Worm (Caenorhabditis elegans) whole organism, L3 larva: Measurements from ENCODE around the gene F47B8.5.

Experiments used
- R02D3.7 ChIP-seq: fragments of 150-350 bp; optimal IDR thresholded peaks from 2 replicates; lab custom pipeline; 2014; ENCODE audit warnings: missing biosample characterization, missing genetic modification characterization
- ZK546.5 ChIP-seq: sonication (generic microtip); optimal IDR thresholded peaks from 2 replicates; lab custom pipeline; 2017; ENCODE audit warnings: missing biosample characterization, missing genetic modification characterization
- aly-2 ChIP-seq: fragments of 150-350 bp; optimal IDR thresholded peaks from 2 replicates; lab custom pipeline; 2014; ENCODE audit warnings: missing biosample characterization, missing genetic modification characterization
- ama-1 ChIP-seq: fragments of 150-350 bp; optimal IDR thresholded peaks from 2 replicates; lab custom pipeline; 2018
- ceh-28 ChIP-seq: fragments of 150-350 bp; optimal IDR thresholded peaks from 2 replicates; lab custom pipeline; 2014; ENCODE audit warnings: missing biosample characterization, missing genetic modification reagents, missing genetic modification characterization
- ceh-82 ChIP-seq: fragments of 150-350 bp; optimal IDR thresholded peaks from 2 replicates; lab custom pipeline; 2014; ENCODE audit warnings: missing biosample characterization, missing genetic modification characterization
- ceh-9 ChIP-seq: sonication (generic microtip); optimal IDR thresholded peaks from 2 replicates; lab custom pipeline; 2018; ENCODE audit warnings: missing biosample characterization, missing genetic modification characterization
- daf-12 ChIP-seq: fragments of 150-350 bp; optimal IDR thresholded peaks from 2 replicates; lab custom pipeline; 2014; ENCODE audit warnings: missing biosample characterization, missing genetic modification reagents, missing genetic modification characterization
- egl-27 ChIP-seq: sonication (generic microtip); optimal IDR thresholded peaks from 4 replicates; lab custom pipeline; 2017; ENCODE audit warnings: missing biosample characterization, missing genetic modification reagents, missing genetic modification characterization
- egl-5 ChIP-seq: fragments of 150-350 bp; optimal IDR thresholded peaks from 2 replicates; lab custom pipeline; 2017; ENCODE audit warnings: missing biosample characterization, missing genetic modification reagents, missing genetic modification characterization, inconsistent platforms
- elt-1 ChIP-seq: fragments of 150-350 bp; optimal IDR thresholded peaks from 2 replicates; lab custom pipeline; 2014; ENCODE audit warnings: missing biosample characterization, missing genetic modification characterization
- elt-2 ChIP-seq: sonication (generic microtip); optimal IDR thresholded peaks from 2 replicates; lab custom pipeline; 2016; ENCODE audit warnings: missing genetic modification reagents, mild to moderate bottlenecking, missing genetic modification characterization, missing compliant biosample characterization
- eor-1 ChIP-seq, 2 experiments: fragments of 150-350 bp; optimal IDR thresholded peaks; 2 replicates each; lab custom pipeline; 2014 to 2018; ENCODE audit warnings: missing biosample characterization in 2 of 2, missing genetic modification characterization in 2 of 2
- fkh-10 ChIP-seq: sonication (generic microtip); optimal IDR thresholded peaks from 2 replicates; lab custom pipeline; 2017; ENCODE audit warnings: missing biosample characterization, missing genetic modification reagents, missing genetic modification characterization
- fkh-2 ChIP-seq: fragments of 150-350 bp; optimal IDR thresholded peaks from 2 replicates; lab custom pipeline; 2014; ENCODE audit warnings: missing biosample characterization, missing genetic modification reagents, missing genetic modification characterization
- fos-1 ChIP-seq: fragments of 150-350 bp; optimal IDR thresholded peaks from 2 replicates; lab custom pipeline; 2014; ENCODE audit warnings: missing biosample characterization, missing genetic modification characterization
- hmg-11 ChIP-seq: sonication (generic microtip); optimal IDR thresholded peaks from 2 replicates; lab custom pipeline; 2016; ENCODE audit warnings: missing genetic modification characterization, missing compliant biosample characterization
- jun-1 ChIP-seq: fragments of 150-350 bp; optimal IDR thresholded peaks from 2 replicates; lab custom pipeline; 2014; ENCODE audit warnings: missing biosample characterization, missing genetic modification reagents, missing genetic modification characterization
- lin-15B ChIP-seq: fragments of 150-350 bp; optimal IDR thresholded peaks from 2 replicates; lab custom pipeline; 2014; ENCODE audit warnings: missing biosample characterization, missing genetic modification characterization
- lin-39 ChIP-seq: fragments of 150-350 bp; optimal IDR thresholded peaks from 2 replicates; lab custom pipeline; 2018; ENCODE audit warnings: missing biosample characterization, missing genetic modification reagents, missing genetic modification characterization
- lsy-12 ChIP-seq: sonication (generic microtip); optimal IDR thresholded peaks from 2 replicates; lab custom pipeline; 2016; ENCODE audit warnings: mild to moderate bottlenecking, missing genetic modification characterization, missing compliant biosample characterization
- mdl-1 ChIP-seq: fragments of 150-350 bp; optimal IDR thresholded peaks from 2 replicates; lab custom pipeline; 2014; ENCODE audit warnings: missing biosample characterization, missing genetic modification characterization
- nfya-1 ChIP-seq: sonication (generic microtip); optimal IDR thresholded peaks from 2 replicates; lab custom pipeline; 2017; ENCODE audit warnings: missing genetic modification characterization, mild to moderate bottlenecking, missing compliant biosample characterization, antibody characterized with exemption, moderate library complexity; ENCODE audit not compliant: insufficient read depth
- nhr-11 ChIP-seq: fragments of 150-350 bp; optimal IDR thresholded peaks from 2 replicates; lab custom pipeline; 2014; ENCODE audit warnings: missing biosample characterization, missing genetic modification characterization
- nhr-12 ChIP-seq: fragments of 150-350 bp; optimal IDR thresholded peaks from 2 replicates; lab custom pipeline; 2014; ENCODE audit warnings: missing biosample characterization, missing genetic modification characterization
- nhr-23 ChIP-seq: fragments of 150-350 bp; optimal IDR thresholded peaks from 2 replicates; lab custom pipeline; 2014; ENCODE audit warnings: missing biosample characterization, missing genetic modification reagents, missing genetic modification characterization
- nhr-237 ChIP-seq: fragments of 150-350 bp; optimal IDR thresholded peaks from 2 replicates; lab custom pipeline; 2014; ENCODE audit warnings: missing biosample characterization, missing genetic modification characterization
- nhr-25 ChIP-seq: sonication (generic microtip); optimal IDR thresholded peaks from 2 replicates; lab custom pipeline; 2017; ENCODE audit warnings: missing biosample characterization, missing genetic modification characterization
- nhr-43 ChIP-seq: sonication (generic microtip); optimal IDR thresholded peaks from 2 replicates; lab custom pipeline; 2016; ENCODE audit warnings: mild to moderate bottlenecking, missing genetic modification characterization, missing compliant biosample characterization; ENCODE audit not compliant: poor library complexity, severe bottlenecking
- nhr-76 ChIP-seq: fragments of 150-350 bp; sonication (generic microtip); optimal IDR thresholded peaks from 5 replicates; lab custom pipeline; 2014; ENCODE audit warnings: missing biosample characterization, missing genetic modification characterization
- nhr-77 ChIP-seq: fragments of 150-350 bp; optimal IDR thresholded peaks from 2 replicates; lab custom pipeline; 2014; ENCODE audit warnings: missing biosample characterization, missing genetic modification characterization
- pqm-1 ChIP-seq: fragments of 150-350 bp; optimal IDR thresholded peaks from 2 replicates; lab custom pipeline; 2017; ENCODE audit warnings: missing biosample characterization, missing genetic modification characterization, inconsistent platforms
- sea-2 ChIP-seq: fragments of 150-350 bp; sonication (generic microtip); optimal IDR thresholded peaks from 4 replicates; lab custom pipeline; 2014; ENCODE audit warnings: missing biosample characterization, missing genetic modification reagents, missing genetic modification characterization
- skn-1 ChIP-seq: fragments of 150-350 bp; optimal IDR thresholded peaks from 2 replicates; lab custom pipeline; 2014; ENCODE audit warnings: missing biosample characterization, missing genetic modification characterization
- snpc-4 ChIP-seq: fragments of 150-350 bp; optimal IDR thresholded peaks from 2 replicates; lab custom pipeline; 2014; ENCODE audit warnings: missing biosample characterization, missing genetic modification characterization
- tbx-2 ChIP-seq: sonication (generic microtip); optimal IDR thresholded peaks from 2 replicates; lab custom pipeline; 2016; ENCODE audit warnings: mild to moderate bottlenecking, missing genetic modification characterization, missing compliant biosample characterization
- unc-62 ChIP-seq: fragments of 150-350 bp; sonication (generic microtip); optimal IDR thresholded peaks from 4 replicates; lab custom pipeline; 2014; ENCODE audit warnings: missing biosample characterization, missing genetic modification reagents, missing genetic modification characterization
- zag-1 ChIP-seq: fragments of 150-350 bp; optimal IDR thresholded peaks from 2 replicates; lab custom pipeline; 2014; ENCODE audit warnings: missing biosample characterization, missing genetic modification characterization
- ztf-11 ChIP-seq: fragments of 150-350 bp; optimal IDR thresholded peaks from 2 replicates; lab custom pipeline; 2014; ENCODE audit warnings: missing biosample characterization, missing genetic modification characterization
- ztf-4 ChIP-seq: fragments of 150-350 bp; optimal IDR thresholded peaks from 2 replicates; lab custom pipeline; 2014; ENCODE audit warnings: missing biosample characterization, missing genetic modification characterization

F47B8.5 gene

DNA sequence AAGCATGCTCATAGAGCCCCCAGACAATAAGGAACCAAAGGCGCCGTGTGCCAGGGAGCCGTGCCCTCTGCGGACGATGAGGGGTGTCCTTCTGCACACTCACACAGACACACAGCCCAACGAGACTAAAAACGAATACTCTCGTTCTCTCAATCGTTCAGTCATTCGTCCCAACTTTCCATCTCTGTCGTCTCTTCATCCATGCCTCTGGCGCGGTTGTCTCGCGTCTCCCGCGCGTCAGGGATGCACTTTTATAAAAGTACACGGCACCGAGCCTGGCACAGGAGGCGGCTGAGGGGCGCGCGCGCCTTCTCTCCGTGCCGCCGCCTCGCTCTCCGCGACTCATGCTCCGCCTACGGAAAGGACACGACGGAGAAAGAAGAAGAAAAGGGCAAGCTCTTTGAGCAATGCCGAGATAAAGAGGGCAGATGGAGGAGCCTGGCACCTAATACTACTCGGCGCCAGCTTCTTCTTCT, 38.8 kb upstream of the F47B8.5 start:
- TF ChIP-seq nfya-1 (tag; lab: Kevin White, UChicago) = peak; percentile 95
- peak; percentile 83 for TF ChIP-seq hmg-11
- TF ChIP-seq mdl-1 (tag; lab: Kevin White, UChicago) = peak; percentile 70
- no peak for TF ChIP-seq egl-27
- no peak for TF ChIP-seq nhr-11
- peak; percentile 52 for TF ChIP-seq R02D3.7 (tag; lab: Kevin White, UChicago)
- peak; percentile 72 for TF ChIP-seq ceh-82
- TF ChIP-seq fkh-2 (tag; lab: Kevin White, UChicago) = peak; percentile 63
- peak; percentile 74 for TF ChIP-seq nhr-43 (tag; lab: Kevin White, UChicago)
- peak; percentile 22 for TF ChIP-seq elt-1 (tag; lab: Kevin White, UChicago)
- TF ChIP-seq aly-2 (tag; lab: Kevin White, UChicago) = no peak
- TF ChIP-seq unc-62 (GFP tag; lab: Kevin White, UChicago) = peak; percentile 85
- peak; percentile 86 for TF ChIP-seq lsy-12 (tag; lab: Kevin White, UChicago)
- TF ChIP-seq nhr-77 = no peak
- peak; percentile 15 for TF ChIP-seq jun-1
- TF ChIP-seq tbx-2 (tag; lab: Kevin White, UChicago) = peak; percentile 88
- TF ChIP-seq egl-5 (tag; lab: Kevin White, UChicago) = no peak
- peak; percentile 38 for TF ChIP-seq ztf-11
- TF ChIP-seq ceh-28 = peak; percentile 72
- peak; percentile 82 for TF ChIP-seq fos-1 (tag; lab: Kevin White, UChicago)
- TF ChIP-seq snpc-4 (tag; lab: Kevin White, UChicago) = peak; percentile 44
- peak; percentile 82 for TF ChIP-seq lin-39 (tag; lab: Kevin White, UChicago)
- no peak for TF ChIP-seq sea-2 (GFP tag; lab: Kevin White, UChicago)
- peak; percentile 32 for TF ChIP-seq elt-2 (tag; lab: Kevin White, UChicago)
- peak; percentile 24 for TF ChIP-seq lin-15B (tag; lab: Kevin White, UChicago)
- peak; percentile 99 for TF ChIP-seq daf-12 (tag; lab: Kevin White, UChicago)
- TF ChIP-seq pqm-1 (tag; lab: Kevin White, UChicago) = peak; percentile 39
- TF ChIP-seq zag-1 (tag; lab: Kevin White, UChicago) = peak; percentile 65
- peak; percentile 77 for TF ChIP-seq nhr-25 (tag; lab: Kevin White, UChicago)
- TF ChIP-seq nhr-23 (tag; lab: Kevin White, UChicago) = peak; percentile 90
- TF ChIP-seq skn-1 (tag; lab: Kevin White, UChicago) = peak; percentile 63
- TF ChIP-seq nhr-12 = no peak

DNA sequence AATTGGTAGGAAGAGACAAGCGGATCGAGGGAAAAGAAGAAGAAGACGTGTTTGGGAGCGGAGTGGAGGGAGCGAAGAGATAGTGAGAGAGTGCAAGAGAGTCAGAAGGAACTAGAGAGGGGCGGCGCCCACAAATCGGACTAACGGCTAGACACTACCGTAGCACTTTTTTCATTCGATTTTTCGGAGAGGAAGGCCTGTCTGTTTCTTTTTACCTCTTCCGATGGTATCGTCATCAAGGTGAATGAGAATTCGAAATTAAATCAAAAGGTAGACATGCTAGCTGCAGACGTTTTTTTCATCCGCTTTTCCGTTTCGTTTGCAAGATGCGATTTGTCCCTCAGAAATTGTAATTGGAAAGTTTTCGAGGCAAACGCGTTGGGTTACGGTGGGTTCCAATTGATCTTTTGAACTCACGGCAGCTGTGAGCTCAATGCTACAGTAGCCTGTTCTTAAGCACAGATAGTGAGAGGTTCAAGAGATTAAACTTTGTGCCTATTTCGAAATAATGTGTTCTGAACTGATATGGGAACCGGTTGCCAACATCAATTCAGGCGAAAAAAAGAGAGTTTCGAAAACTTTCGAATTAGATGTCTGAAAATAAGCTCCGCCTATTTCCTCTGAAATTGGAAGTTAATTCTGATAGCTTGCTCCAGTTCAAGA, 37.0 kb upstream of the F47B8.5 start:
- no peak for TF ChIP-seq ztf-4
- no peak for TF ChIP-seq ZK546.5 (tag; lab: Kevin White, UChicago)
- TF ChIP-seq lin-39 (tag; lab: Kevin White, UChicago) = peak; percentile 47
- no peak for TF ChIP-seq egl-27
- TF ChIP-seq egl-5 (tag; lab: Kevin White, UChicago) = no peak
- no peak for TF ChIP-seq nhr-76 (tag; lab: Kevin White, UChicago)
- no peak for TF ChIP-seq elt-2 (tag; lab: Kevin White, UChicago)
- TF ChIP-seq aly-2 (tag; lab: Kevin White, UChicago) = no peak
- no peak for TF ChIP-seq eor-1 (tag; optimal IDR thresholded peaks at IDR 0.05; lab: Kevin White, UChicago)
- peak; percentile 33 for TF ChIP-seq ztf-11
- TF ChIP-seq snpc-4 (tag; lab: Kevin White, UChicago) = no peak
- TF ChIP-seq nhr-25 (tag; lab: Kevin White, UChicago) = peak; percentile 88
- no peak for TF ChIP-seq zag-1 (tag; lab: Kevin White, UChicago)
- peak; percentile 66 for TF ChIP-seq hmg-11
- peak; percentile 29 for TF ChIP-seq lsy-12 (tag; lab: Kevin White, UChicago)
- peak; percentile 100 for TF ChIP-seq nfya-1 (tag; lab: Kevin White, UChicago)
- TF ChIP-seq R02D3.7 (tag; lab: Kevin White, UChicago) = no peak
- peak; percentile 35 for TF ChIP-seq ama-1
- TF ChIP-seq nhr-237 (tag; lab: Kevin White, UChicago) = no peak
- no peak for TF ChIP-seq daf-12 (tag; lab: Kevin White, UChicago)
- TF ChIP-seq nhr-23 (tag; lab: Kevin White, UChicago) = peak; percentile 14
- peak; percentile 46 for TF ChIP-seq nhr-43 (tag; lab: Kevin White, UChicago)
- TF ChIP-seq fkh-10 (GFP tag; lab: Kevin White, UChicago) = no peak
- TF ChIP-seq ceh-9 (tag; lab: Kevin White, UChicago) = no peak
